Fruit fly (Drosophila melanogaster) Kc167 (cell line): ENCODE data around the gene CG31639.

Experiments
- Myc ChIP-seq: fragments of >200 bp; optimal IDR thresholded peaks from 2 replicates; lab custom pipeline; 2017; ENCODE audit warnings: missing external identifiers
- Sin3A ChIP-seq: fragments of >200 bp; optimal IDR thresholded peaks from 2 replicates; lab custom pipeline; 2018; ENCODE audit warnings: missing external identifiers
- h ChIP-seq: fragments of >200 bp; optimal IDR thresholded peaks from 3 replicates; lab custom pipeline; 2018; ENCODE audit warnings: missing external identifiers
- insv ChIP-seq: fragments of >200 bp; optimal IDR thresholded peaks from 3 replicates; lab custom pipeline; 2018; ENCODE audit warnings: missing external identifiers
- psq ChIP-seq: fragments of >200 bp; optimal IDR thresholded peaks from 2 replicates; lab custom pipeline; 2017; ENCODE audit warnings: missing external identifiers
- ttk ChIP-seq: sonication (Bioruptor generic); optimal IDR thresholded peaks from 2 replicates; lab custom pipeline; 2017; ENCODE audit warnings: missing external identifiers

CG31639 gene

dm6 chr2L:6110781-6111180, 44.2 kb downstream of the CG31639 start:
- TF ChIP-seq Myc (lab: Kevin White, UChicago) (no peak), Sin3A (lab: Kevin White, UChicago) (no peak), insv (lab: Kevin White, UChicago) (no peak), h (lab: Kevin White, UChicago) (no peak), ttk (lab: Kevin White, UChicago) (no peak), psq (lab: Kevin White, UChicago) (no peak)

- TF ChIP-seq Sin3A (lab: Kevin White, UChicago) (no peak), psq (lab: Kevin White, UChicago) (no peak), Myc (lab: Kevin White, UChicago) (no peak), insv (lab: Kevin White, UChicago) (no peak), h (lab: Kevin White, UChicago) (no peak), ttk (lab: Kevin White, UChicago) (no peak)
These were observed 45.6 kb downstream of the CG31639 start for dm6 chr2L:6109313-6109847.
